Worm (Caenorhabditis elegans): Measurements from ENCODE around the gene unc-69.
"Not testable (repeated sequence)": the region's sequence is repeated elsewhere in the genome, so short reads cannot be mapped to it uniquely, and the experiment has no call there.

Gene unc-69

ce11 chrIII:10311016-10311415 lies 7.7 kb upstream of the unc-69 start, which contains the start of gene T07A5.7:
Gene T07A5.7 (minus strand): TSS chrIII:10311116.
- TF ChIP-seq tbp1 (GFP tag; optimal IDR thresholded peaks at IDR 0.05) (no peak), akir-1 (GFP tag; optimal IDR thresholded peaks at IDR 0.05) (no peak), nhr-179 (tag; optimal IDR thresholded peaks at IDR 0.05) (no peak), nfya-1 (tag; optimal IDR thresholded peaks at IDR 0.05; ENCODE audit: borderline replicate concordance, insufficient read depth) (no peak), attf-6 (GFP tag; IDR thresholded peaks at IDR 0.05) (no peak), hlh-26 (GFP tag; conservative IDR thresholded peaks at IDR 0.05) (no peak)

- no peak for TF ChIP-seq Y56A3A.18 (GFP tag; IDR thresholded peaks at IDR 0.05)
- TF ChIP-seq nhr-80 (tag; optimal IDR thresholded peaks at IDR 0.05), result peak; percentile 24
- peak; percentile 0 for TF ChIP-seq ztf-18 (tag; optimal IDR thresholded peaks at IDR 0.05)
- TF ChIP-seq sptf-2 (GFP tag; optimal IDR thresholded peaks at IDR 0.05), result no peak
Observed at ce11 chrIII:10314234-10314633, 4.5 kb upstream of the unc-69 start.

ce11 chrIII:10318062-10318609 lies 603 bp upstream of the unc-69 start, which contains the start of the genes unc-50 and ostf-4:
Gene unc-50 (minus strand): TSS chrIII:10318162.
Gene ostf-4 (minus strand): TSS chrIII:10318559.
- TF ChIP-seq lin-40 (tag; optimal IDR thresholded peaks at IDR 0.05), result no peak
- no peak for TF ChIP-seq madf-3 (GFP tag; IDR thresholded peaks at IDR 0.05)
- TF ChIP-seq madf-8 (GFP tag; conservative IDR thresholded peaks at IDR 0.05), result no peak

ce11 chrIII:10320228-10320705 lies 1.5 kb downstream of the unc-69 start:
- TF ChIP-seq xnd-1 (tag; optimal IDR thresholded peaks at IDR 0.05) (peak; percentile 44), Y79H2A.3 (GFP tag; conservative IDR thresholded peaks at IDR 0.05) (peak; percentile 41; the same call in 1 of the 2 replicates), dox-1 (GFP tag; IDR thresholded peaks at IDR 0.05) (peak; percentile 80), B0019.2 (GFP tag; conservative IDR thresholded peaks at IDR 0.05) (peak; percentile 38), ceh-91 (GFP tag; IDR thresholded peaks at IDR 0.05) (peak; percentile 75), hsf-1 (GFP tag; IDR thresholded peaks at IDR 0.05) (peak; percentile 67), F49E8.2 (tag; optimal IDR thresholded peaks at IDR 0.05; ENCODE audit: insufficient read depth) (peak; percentile 15), Y67H2A.10 (GFP tag; conservative IDR thresholded peaks at IDR 0.05) (0 out of 2 replicates have a peak, but pooled peaks have one; percentile 31), D2030.7 (GFP tag; IDR thresholded peaks at IDR 0.05) (peak; percentile 95), egrh-3 (GFP tag; IDR thresholded peaks at IDR 0.05) (peak; percentile 59), rcor-1 (GFP tag; IDR thresholded peaks at IDR 0.05) (peak; percentile 70), Y95B8A.8 (GFP tag; IDR thresholded peaks at IDR 0.05) (peak; percentile 69; the same call in 1 of the 2 replicates), hmg-1.2 (GFP tag; IDR thresholded peaks at IDR 0.05) (peak; percentile 49), F37B4.10 (GFP tag; IDR thresholded peaks at IDR 0.05) (0 out of 2 replicates have a peak, but pooled peaks have one; percentile 58), lin-26 (GFP tag; IDR thresholded peaks at IDR 0.05) (0 out of 2 replicates have a peak, but pooled peaks have one; percentile 25), madf-3 (GFP tag; IDR thresholded peaks at IDR 0.05) (0 out of 2 replicates have a peak, but pooled peaks have one; percentile 10), ztf-18 (tag; optimal IDR thresholded peaks at IDR 0.05) (peak; percentile 67), snpc-3.4 (tag; optimal IDR thresholded peaks at IDR 0.05) (peak; percentile 41), madf-8 (GFP tag; conservative IDR thresholded peaks at IDR 0.05) (peak; percentile 38), ceh-100 (GFP tag; IDR thresholded peaks at IDR 0.05) (peak; percentile 88), Y56A3A.18 (GFP tag; IDR thresholded peaks at IDR 0.05) (0 out of 2 replicates have a peak, but pooled peaks have one; percentile 24), madf-6 (GFP tag; IDR thresholded peaks at IDR 0.05) (peak; percentile 88), nfyb-1 (GFP tag; IDR thresholded peaks at IDR 0.05) (peak; percentile 50; the same call in 1 of the 2 replicates), egl-44 (GFP tag; IDR thresholded peaks at IDR 0.05) (0 out of 2 replicates have a peak, but pooled peaks have one; percentile 12), B0336.3 (GFP tag; IDR thresholded peaks at IDR 0.05) (0 out of 2 replicates have a peak, but pooled peaks have one; percentile 9), F33H1.4 (GFP tag; IDR thresholded peaks at IDR 0.05) (peak; percentile 56), ztf-28 (GFP tag; IDR thresholded peaks at IDR 0.05) (peak; percentile 60; the same call in 1 of the 2 replicates), lin-54 (GFP tag; optimal IDR thresholded peaks at IDR 0.05) (peak; percentile 37), snpc-4 (tag; optimal IDR thresholded peaks at IDR 0.05) (peak in 1 of 4 experiments; percentile 15), pbrm-1 (GFP tag; IDR thresholded peaks at IDR 0.05) (peak; percentile 64; the same call in 1 of the 2 replicates), lsl-1 (GFP tag; optimal IDR thresholded peaks at IDR 0.05) (peak; percentile 85)
- not testable (repeated sequence) for TF ChIP-seq snpc-4 (GFP tag; optimal IDR thresholded peaks at IDR 0.05)

Data from whole organism, young adult.